Fruit fly (Drosophila melanogaster) whole organism, embryonic: ENCODE data around the gene CG1024.

Experiments used
- ATbp ChIP-seq: fragments of 200-800 bp; sonication (Bioruptor generic); optimal IDR thresholded peaks from 2 replicates; lab custom pipeline; 2017; ENCODE audit warnings: missing biosample characterization, mild to moderate bottlenecking, missing genetic modification characterization, missing genetic modification reagents
- Ada2b ChIP-seq: fragments of 200-800 bp; sonication (Bioruptor generic); IDR thresholded peaks from 2 replicates; pipeline ENCODE4 v1.3.6; 2022; ENCODE audit warnings: missing biosample characterization, missing genetic modification characterization
- Asciz ChIP-seq: fragments of 200-800 bp; sonication (Bioruptor generic); optimal IDR thresholded peaks from 2 replicates; lab custom pipeline; 2017; ENCODE audit warnings: missing biosample characterization, mild to moderate bottlenecking, missing genetic modification characterization, missing genetic modification reagents
- C15 ChIP-seq: fragments of 200-800 bp; sonication (Bioruptor generic); IDR thresholded peaks from 3 replicates; pipeline ENCODE4 v1.3.6; 2022; ENCODE audit warnings: missing biosample characterization, missing genetic modification characterization
- CG12155 ChIP-seq: fragments of 200-800 bp; sonication (Bioruptor generic); optimal IDR thresholded peaks from 3 replicates; lab custom pipeline; 2016; ENCODE audit warnings: missing biosample characterization, missing genetic modification characterization
- CG12391 ChIP-seq: fragments of 200-800 bp; sonication (Bioruptor generic); optimal IDR thresholded peaks from 3 replicates; lab custom pipeline; 2018; ENCODE audit warnings: missing biosample characterization, mild to moderate bottlenecking, missing genetic modification characterization, moderate library complexity
- CG15073 ChIP-seq: fragments of 200-800 bp; sonication (Bioruptor generic); optimal IDR thresholded peaks from 2 replicates; lab custom pipeline; 2016; ENCODE audit warnings: missing biosample characterization, missing genetic modification characterization
- CG17328 ChIP-seq: fragments of 200-800 bp; sonication (Bioruptor generic); IDR thresholded peaks from 2 replicates; pipeline ENCODE4 v1.3.6; 2022; ENCODE audit warnings: missing biosample characterization, missing genetic modification characterization
- CG18011 ChIP-seq: fragments of 200-800 bp; sonication (Bioruptor generic); optimal IDR thresholded peaks from 2 replicates; lab custom pipeline; 2017; ENCODE audit warnings: missing biosample characterization, missing genetic modification characterization, mild to moderate bottlenecking, moderate library complexity, missing genotype
- CG2116 ChIP-seq: fragments of 200-800 bp; sonication (Bioruptor generic); optimal IDR thresholded peaks from 3 replicates; lab custom pipeline; 2018; ENCODE audit warnings: missing biosample characterization, mild to moderate bottlenecking, missing genetic modification characterization
- CG2199 ChIP-seq: fragments of 200-800 bp; sonication (Bioruptor generic); IDR thresholded peaks from 3 replicates; pipeline ENCODE4 v1.3.6; 2022; ENCODE audit warnings: missing biosample characterization, missing genetic modification characterization
- CG30020 ChIP-seq: fragments of 200-800 bp; optimal IDR thresholded peaks from 2 replicates; lab custom pipeline; 2019; ENCODE audit warnings: missing biosample characterization, mild to moderate bottlenecking, missing genetic modification characterization, moderate library complexity
- CG31224 ChIP-seq: fragments of 200-800 bp; sonication (Bioruptor generic); IDR thresholded peaks from 2 replicates; pipeline ENCODE4 v1.3.6; 2022; ENCODE audit warnings: missing biosample characterization, missing genetic modification characterization
- CG43689 ChIP-seq: fragments of 200-800 bp; sonication (Bioruptor generic); IDR thresholded peaks from 2 replicates; pipeline ENCODE4 v1.3.6; 2022; ENCODE audit warnings: missing biosample characterization, missing genetic modification characterization
- CG4404 ChIP-seq: fragments of 200-800 bp; sonication (Bioruptor generic); IDR thresholded peaks from 2 replicates; pipeline ENCODE4 v1.3.6; 2022; ENCODE audit warnings: missing biosample characterization, missing genetic modification characterization
- CG6689 ChIP-seq: fragments of 200-800 bp; sonication (Bioruptor generic); IDR thresholded peaks from 2 replicates; pipeline ENCODE4 v1.3.6; 2022; ENCODE audit warnings: missing biosample characterization, missing genetic modification characterization
- CG9797 ChIP-seq: fragments of 200-800 bp; sonication (Bioruptor generic); optimal IDR thresholded peaks from 3 replicates; lab custom pipeline; 2018; ENCODE audit warnings: missing biosample characterization, mild to moderate bottlenecking, missing genetic modification characterization
- Ets65A ChIP-seq: fragments of 200-800 bp; sonication (Bioruptor generic); peaks from one replicate; lab custom pipeline; 2016; ENCODE audit warnings: missing biosample characterization, missing genetic modification characterization
- Hr51 ChIP-seq, 2 experiments: fragments of 200-800 bp; sonication (Bioruptor generic); optimal IDR thresholded peaks; 2 replicates in 1 of 2; 3 replicates in 1 of 2; lab custom pipeline; 2016 to 2018; ENCODE audit warnings: missing biosample characterization in 2 of 2, missing genetic modification characterization in 2 of 2, mild to moderate bottlenecking in 1 of 2, moderate library complexity in 1 of 2
- MESR4 ChIP-seq: fragments of 200-800 bp; sonication (Bioruptor generic); optimal IDR thresholded peaks from 2 replicates; lab custom pipeline; 2018; ENCODE audit warnings: missing biosample characterization, mild to moderate bottlenecking, missing genetic modification characterization, moderate library complexity
- Med ChIP-seq: fragments of 200-800 bp; sonication (Bioruptor generic); peaks from one replicate; lab custom pipeline; 2016; ENCODE audit warnings: missing biosample characterization, missing genetic modification characterization, mild to moderate bottlenecking, inconsistent platforms, moderate library complexity
- Nf-YB ChIP-seq: fragments of 200-800 bp; sonication (Bioruptor generic); optimal IDR thresholded peaks from 3 replicates; lab custom pipeline; 2019; ENCODE audit warnings: missing biosample characterization, mild to moderate bottlenecking, missing genetic modification characterization, moderate library complexity
- Sox102F ChIP-seq: fragments of 200-800 bp; sonication (Bioruptor generic); optimal IDR thresholded peaks from 2 replicates; lab custom pipeline; 2018; ENCODE audit warnings: missing biosample characterization, mild to moderate bottlenecking, missing genetic modification characterization, moderate library complexity
- Xbp1 ChIP-seq: fragments of 200-800 bp; sonication (Bioruptor generic); optimal IDR thresholded peaks from 3 replicates; lab custom pipeline; 2016; ENCODE audit warnings: missing biosample characterization, mild to moderate bottlenecking, missing genetic modification characterization
- ash1 ChIP-seq: fragments of 200-800 bp; sonication (Bioruptor generic); optimal IDR thresholded peaks from 2 replicates; lab custom pipeline; 2018; ENCODE audit warnings: missing biosample characterization, mild to moderate bottlenecking, missing genetic modification characterization
- bcd ChIP-seq: fragments of 200-800 bp; sonication (Bioruptor generic); optimal IDR thresholded peaks from 2 replicates; lab custom pipeline; 2017; ENCODE audit warnings: missing biosample characterization, mild to moderate bottlenecking, missing genetic modification characterization
- bsh ChIP-seq, 2 experiments: fragments of 200-800 bp; sonication (Bioruptor generic); optimal IDR thresholded peaks; 2 replicates each; lab custom pipeline; 2017 to 2018; ENCODE audit warnings: mild to moderate bottlenecking in 2 of 2, missing biosample characterization in 2 of 2, missing genetic modification characterization in 2 of 2, moderate library complexity in 1 of 2
- chm ChIP-seq: fragments of 200-800 bp; sonication (Bioruptor generic); IDR thresholded peaks from 2 replicates; pipeline ENCODE4 v1.3.6; 2022; ENCODE audit warnings: missing biosample characterization, missing genetic modification characterization
- crol ChIP-seq: fragments of 200-800 bp; sonication (Bioruptor generic); IDR thresholded peaks from 2 replicates; pipeline ENCODE4 v1.3.6; 2022; ENCODE audit warnings: missing biosample characterization, missing genetic modification characterization
- fd96Cb ChIP-seq: fragments of 200-800 bp; sonication (Bioruptor generic); optimal IDR thresholded peaks from 2 replicates; lab custom pipeline; 2018; ENCODE audit warnings: missing biosample characterization, mild to moderate bottlenecking, missing genetic modification characterization, moderate library complexity
- hkb ChIP-seq, 2 experiments: fragments of 200-800 bp in 1 of 2; fragments of >200 bp in 1 of 2; sonication (Bioruptor generic) in 1 of 2; IDR thresholded peaks in 1 of 2; optimal IDR thresholded peaks in 1 of 2; 2 replicates each; pipeline versions ENCODE4 v1.3.6 to Lab custom; 2017 to 2022; ENCODE audit warnings: missing biosample characterization in 1 of 2, missing genetic modification characterization in 1 of 2
- hth ChIP-seq: fragments of >200 bp; optimal IDR thresholded peaks from 2 replicates; lab custom pipeline; 2017; ENCODE audit warnings: inconsistent platforms
- insv ChIP-seq, 2 experiments: fragments of 200-800 bp; sonication (Bioruptor generic); optimal IDR thresholded peaks; 3 replicates each; lab custom pipeline; 2016 to 2018; ENCODE audit warnings: missing biosample characterization in 2 of 2, missing genetic modification characterization in 2 of 2
- lmd ChIP-seq: fragments of 200-800 bp; sonication (Bioruptor generic); IDR thresholded peaks from 2 replicates; pipeline ENCODE4 v1.3.6; 2022; ENCODE audit warnings: missing biosample characterization, missing genetic modification characterization
- mld ChIP-seq: fragments of 200-800 bp; sonication (Bioruptor generic); IDR thresholded peaks from 3 replicates; pipeline ENCODE4 v1.3.6; 2022; ENCODE audit warnings: missing biosample characterization, missing genetic modification characterization; ENCODE audit not compliant: partially characterized antibody
- peb ChIP-seq: fragments of 200-800 bp; sonication (Bioruptor generic); IDR thresholded peaks from 2 replicates; pipeline ENCODE4 v1.3.6; 2022; ENCODE audit warnings: missing biosample characterization, missing genetic modification characterization
- phol ChIP-seq: fragments of 200-800 bp; sonication (Bioruptor generic); optimal IDR thresholded peaks from 3 replicates; lab custom pipeline; 2018; ENCODE audit warnings: missing biosample characterization, mild to moderate bottlenecking, missing genetic modification characterization, moderate library complexity
- rib ChIP-seq: fragments of 200-800 bp; sonication (Bioruptor generic); IDR thresholded peaks from 2 replicates; pipeline ENCODE4 v1.3.6; 2022; ENCODE audit warnings: missing biosample characterization, missing genetic modification characterization
- sc ChIP-seq, 3 experiments: fragments of >200 bp in 2 of 3; fragments of 200-800 bp in 1 of 3; sonication (Bioruptor generic) in 1 of 3; optimal IDR thresholded peaks; 2 replicates in 2 of 3; 3 replicates in 1 of 3; lab custom pipeline; 2017; ENCODE audit warnings: mild to moderate bottlenecking in 1 of 3, missing biosample characterization in 1 of 3, missing genetic modification characterization in 1 of 3, missing genetic modification reagents in 1 of 3
- sr ChIP-seq: fragments of 200-800 bp; sonication (Bioruptor generic); IDR thresholded peaks from 3 replicates; pipeline ENCODE4 v1.3.6; 2022; ENCODE audit warnings: missing biosample characterization, missing genetic modification characterization
- tgo ChIP-seq: fragments of 200-800 bp; sonication (Bioruptor generic); IDR thresholded peaks from 3 replicates; pipeline ENCODE4 v1.3.6; 2022; ENCODE audit warnings: missing biosample characterization, missing genetic modification characterization
- unpg ChIP-seq: fragments of 200-800 bp; sonication (Bioruptor generic); optimal IDR thresholded peaks from 3 replicates; lab custom pipeline; 2018; ENCODE audit warnings: missing biosample characterization, mild to moderate bottlenecking, missing genetic modification characterization, moderate library complexity
- wdn ChIP-seq: fragments of 200-800 bp; sonication (Bioruptor generic); IDR thresholded peaks from 2 replicates; pipeline ENCODE4 v1.3.6; 2022; ENCODE audit warnings: missing biosample characterization, missing genetic modification characterization

The CG1024 gene

DNA sequence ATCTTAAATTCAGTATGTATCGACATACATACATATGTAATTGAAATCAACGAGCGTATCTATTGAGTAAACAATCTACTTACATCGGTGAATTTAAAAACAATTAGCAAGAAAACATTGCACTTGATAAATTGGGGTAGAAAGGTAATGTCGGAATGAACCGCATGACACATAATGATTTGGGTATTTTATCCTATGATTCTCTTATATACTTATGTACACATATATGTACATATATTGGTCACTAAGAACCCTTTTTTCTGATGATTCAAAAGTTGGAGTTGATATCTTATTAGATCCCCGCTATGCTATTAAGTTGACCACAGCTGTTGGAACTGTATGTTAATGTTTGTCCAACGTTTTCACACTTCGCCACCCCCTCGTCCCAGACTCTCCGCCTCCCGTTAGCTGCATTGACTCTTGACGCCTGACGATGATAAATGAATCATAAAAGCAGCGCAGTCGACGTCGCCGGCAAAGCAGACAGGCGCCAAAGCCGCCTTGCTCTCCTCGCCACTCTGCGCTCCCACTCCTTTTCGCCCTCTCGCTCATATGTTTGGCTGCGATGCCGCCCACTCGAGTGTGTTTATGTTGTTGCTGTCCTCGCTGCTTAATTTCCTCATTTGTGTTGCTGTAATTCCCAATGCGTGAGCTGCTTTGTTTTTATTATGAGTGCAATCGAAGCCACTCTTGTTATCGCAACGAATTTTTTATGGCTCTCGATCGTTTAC lies 27.1 kb downstream of the CG1024 start (continued):
- TF ChIP-seq Nf-YB (GFP tag; lab: Kevin White, UChicago) (peak; percentile 10), fd96Cb (tag; lab: Kevin White, UChicago) (peak; percentile 30), Hr51 (GFP tag; optimal IDR thresholded peaks at IDR 0.05; lab: Kevin White, UChicago) (peak in 1 of 2 experiments; percentile 66), Xbp1 (GFP tag; lab: Kevin White, UChicago) (peak; percentile 37), C15 (GFP tag; lab: Robert Waterston, UW) (no peak), insv (GFP tag; optimal IDR thresholded peaks at IDR 0.05; lab: Kevin White, UChicago) (no peak), ATbp (GFP tag; lab: Kevin White, UChicago) (peak; percentile 21), sc (optimal IDR thresholded peaks at IDR 0.05; lab: Kevin White, UChicago) (no peak), sc (GFP tag; optimal IDR thresholded peaks at IDR 0.05; lab: Kevin White, UChicago) (peak; percentile 9), Asciz (GFP tag; lab: Kevin White, UChicago) (peak; percentile 33)
- TF ChIP-seq, all 482 proteins: peak for 113

DNA sequence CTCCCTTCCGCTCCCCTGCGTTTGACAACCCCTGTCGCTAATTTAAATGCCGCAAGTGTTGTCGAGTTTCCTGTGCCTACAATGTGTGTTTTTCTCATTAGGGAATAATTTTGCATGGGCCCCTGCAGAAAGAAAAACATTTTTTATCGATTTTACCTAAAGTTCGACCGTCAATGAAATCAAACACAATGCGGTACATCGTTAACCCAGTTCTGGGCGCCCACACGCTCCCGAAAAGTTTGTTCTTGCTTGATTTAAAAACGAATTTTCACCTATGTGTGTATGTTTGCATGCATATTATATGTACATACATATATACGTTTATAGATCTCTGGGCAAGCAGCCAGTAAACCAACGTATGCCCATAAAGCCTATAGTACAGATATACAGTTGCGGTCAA lies 27.7 kb downstream of the CG1024 start:
- peak; percentile 71; the same call in 2 of the 3 replicates for TF ChIP-seq sr
- TF ChIP-seq CG12155, result no peak
- no peak for TF ChIP-seq Hr51 (GFP tag; optimal IDR thresholded peaks at IDR 0.05; lab: Kevin White, UChicago)
- no peak for TF ChIP-seq CG30020
- no peak for TF ChIP-seq CG15073 (GFP tag; lab: Kevin White, UChicago)
- no peak for TF ChIP-seq MESR4 (GFP tag; lab: Kevin White, UChicago)
- no peak for TF ChIP-seq CG9797 (GFP tag; lab: Kevin White, UChicago)
- TF ChIP-seq mld (GFP tag; lab: Robert Waterston, UW), result no peak
- TF ChIP-seq Sox102F, result no peak
- no peak for TF ChIP-seq CG43689
- no peak for TF ChIP-seq CG4404
- TF ChIP-seq CG6689 (GFP tag; lab: Robert Waterston, UW), result no peak
- no peak for TF ChIP-seq phol (tag; lab: Kevin White, UChicago)
- no peak for TF ChIP-seq peb (GFP tag; lab: Robert Waterston, UW)
- TF ChIP-seq bsh (GFP tag; optimal IDR thresholded peaks at IDR 0.05; lab: Kevin White, UChicago), result no peak
- TF ChIP-seq ash1 (GFP tag; lab: Kevin White, UChicago), result no peak
- TF ChIP-seq Ada2b (GFP tag; lab: Robert Waterston, UW), result no peak
- TF ChIP-seq CG2116, result no peak
- TF ChIP-seq CG12391 (tag; lab: Kevin White, UChicago), result no peak
- TF ChIP-seq Med (GFP tag; lab: Kevin White, UChicago), result no peak
- TF ChIP-seq rib (GFP tag; lab: Robert Waterston, UW), result no peak
- no peak for TF ChIP-seq wdn (GFP tag; lab: Robert Waterston, UW)
- peak; percentile 46 for TF ChIP-seq Ets65A (GFP tag; lab: Kevin White, UChicago)
- no peak for TF ChIP-seq hkb (optimal IDR thresholded peaks at IDR 0.05; lab: Kevin White, UChicago)
- no peak for TF ChIP-seq hkb (GFP tag; IDR thresholded peaks at IDR 0.05; lab: Robert Waterston, UW)
- TF ChIP-seq CG2199 (GFP tag; lab: Robert Waterston, UW), result no peak
- TF ChIP-seq CG31224 (GFP tag; lab: Robert Waterston, UW), result peak; percentile 51; the same call in 1 of the 2 replicates
- peak; percentile 55; the same call in 1 of the 2 replicates for TF ChIP-seq crol (GFP tag; lab: Robert Waterston, UW)
- no peak for TF ChIP-seq lmd (GFP tag; lab: Robert Waterston, UW)
- TF ChIP-seq hth (lab: Kevin White, UChicago), result no peak
- no peak for TF ChIP-seq unpg (GFP tag; lab: Kevin White, UChicago)
- no peak for TF ChIP-seq tgo (GFP tag; lab: Robert Waterston, UW)
- no peak for TF ChIP-seq chm (GFP tag; lab: Robert Waterston, UW)
- no peak for TF ChIP-seq CG17328 (GFP tag; lab: Robert Waterston, UW)
- no peak for TF ChIP-seq bcd (GFP tag; lab: Kevin White, UChicago)
- no peak for TF ChIP-seq CG18011 (GFP tag; lab: Kevin White, UChicago)
